Worm (Caenorhabditis elegans): ENCODE results near the gene sre-11.
A peak's percentile ranks its signal among the peaks of the same experiment; 100 is the strongest.

sre-11 gene

DNA sequence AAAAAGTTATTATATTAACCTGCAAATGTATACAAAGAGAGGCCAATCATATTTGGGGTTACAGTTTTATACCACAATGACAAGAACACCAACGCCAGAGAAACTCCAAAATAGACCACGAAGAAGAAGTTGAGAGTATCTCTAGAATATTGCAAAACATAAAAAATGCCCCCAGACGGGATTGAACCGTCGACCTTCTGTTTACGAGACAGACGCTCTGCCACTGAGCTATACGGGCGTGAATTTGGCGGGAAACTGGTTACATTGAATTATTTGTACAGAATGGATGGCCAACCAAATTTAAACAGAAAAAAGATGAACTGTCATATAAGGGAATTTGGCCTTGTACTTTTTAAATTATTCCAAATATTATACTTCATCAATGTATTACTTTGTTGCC lies 46.7 kb upstream of the sre-11 start (continued):
- TF ChIP-seq jun-1 (tag; optimal IDR thresholded peaks at IDR 0.05): no peak
- TF ChIP-seq lin-13 (GFP tag; optimal IDR thresholded peaks at IDR 0.05): peak; percentile 42
- TF ChIP-seq aly-2 (tag; optimal IDR thresholded peaks at IDR 0.05): no peak
- peak; percentile 50 for TF ChIP-seq fos-1 (tag; optimal IDR thresholded peaks at IDR 0.05)
- peak; percentile 48 for TF ChIP-seq lir-3 (tag; optimal IDR thresholded peaks at IDR 0.05; ENCODE audit: poor library complexity)
- no peak for TF ChIP-seq nhr-76 (tag; optimal IDR thresholded peaks at IDR 0.05)
- TF ChIP-seq aha-1 (tag; optimal IDR thresholded peaks at IDR 0.05): no peak
- no peak for TF ChIP-seq sup-37 (GFP tag; optimal IDR thresholded peaks at IDR 0.05)
- TF ChIP-seq tlp-1 (tag; optimal IDR thresholded peaks at IDR 0.05): no peak
- peak in 2 of 3 experiments; percentile 28 to 30 for TF ChIP-seq ceh-82 (tag; optimal IDR thresholded peaks at IDR 0.05)
- peak; percentile 49 for TF ChIP-seq lin-14 (GFP tag; optimal IDR thresholded peaks at IDR 0.05)
- peak; percentile 73 for TF ChIP-seq ztf-4 (tag; optimal IDR thresholded peaks at IDR 0.05)
- no peak for TF ChIP-seq lin-15B (tag; optimal IDR thresholded peaks at IDR 0.05)
- TF ChIP-seq pqm-1 (tag; optimal IDR thresholded peaks at IDR 0.05): no peak
- TF ChIP-seq nhr-90 (tag; optimal IDR thresholded peaks at IDR 0.05; ENCODE audit: poor library complexity): peak; percentile 66
- TF ChIP-seq nhr-11 (tag; optimal IDR thresholded peaks at IDR 0.05): no peak
- no peak for TF ChIP-seq unc-98 (GFP tag; IDR thresholded peaks at IDR 0.05)
- peak; percentile 67 for TF ChIP-seq nhr-20 (tag; optimal IDR thresholded peaks at IDR 0.05)
- TF ChIP-seq hlh-4 (tag; optimal IDR thresholded peaks at IDR 0.05): no peak
- no peak for TF ChIP-seq ceh-63 (GFP tag; optimal IDR thresholded peaks at IDR 0.05)
- TF ChIP-seq fkh-10 (GFP tag; optimal IDR thresholded peaks at IDR 0.05): no peak
- no peak for TF ChIP-seq hlh-17 (GFP tag; optimal IDR thresholded peaks at IDR 0.05; ENCODE audit: borderline replicate concordance)
- no peak for TF ChIP-seq ets-5 (GFP tag; IDR thresholded peaks at IDR 0.05)
- peak; percentile 56 for TF ChIP-seq swsn-7 (tag; optimal IDR thresholded peaks at IDR 0.05)
- TF ChIP-seq snpc-4 (tag; optimal IDR thresholded peaks at IDR 0.05): no peak
- peak; percentile 38 to 52 for TF ChIP-seq efl-1 (optimal IDR thresholded peaks at IDR 0.05)
- TF ChIP-seq efl-1 (GFP tag; optimal IDR thresholded peaks at IDR 0.05 in 1 of 2): peak; percentile 47 to 93
- no peak for TF ChIP-seq grh-1 (GFP tag; IDR thresholded peaks at IDR 0.05)
- TF ChIP-seq nhr-28 (tag; optimal IDR thresholded peaks at IDR 0.05): no peak
- peak; percentile 44 for TF ChIP-seq mep-1 (tag; optimal IDR thresholded peaks at IDR 0.05)
- peak; percentile 38; the same call in 1 of the 2 replicates for TF ChIP-seq ceh-88 (GFP tag; IDR thresholded peaks at IDR 0.05)
- peak; percentile 79 for TF ChIP-seq snu-23 (GFP tag; optimal IDR thresholded peaks at IDR 0.05)
- no peak for TF ChIP-seq skn-1 (tag; optimal IDR thresholded peaks at IDR 0.05)
- TF ChIP-seq C34B4.2 (tag; optimal IDR thresholded peaks at IDR 0.05): no peak
- TF ChIP-seq zag-1 (tag; optimal IDR thresholded peaks at IDR 0.05): no peak
- TF ChIP-seq nhr-12 (tag; optimal IDR thresholded peaks at IDR 0.05): no peak
- peak; percentile 53 for TF ChIP-seq dsc-1 (tag; optimal IDR thresholded peaks at IDR 0.05)
- TF ChIP-seq egl-13 (tag; optimal IDR thresholded peaks at IDR 0.05): no peak
- TF ChIP-seq ceh-8 (GFP tag; optimal IDR thresholded peaks at IDR 0.05): no peak
- no peak for TF ChIP-seq isw-1 (GFP tag; IDR thresholded peaks at IDR 0.05)
- no peak for TF ChIP-seq F16B12.6 (tag; optimal IDR thresholded peaks at IDR 0.05)

- TF ChIP-seq elt-2 (tag; optimal IDR thresholded peaks at IDR 0.05): no peak
- TF ChIP-seq nhr-84 (tag; optimal IDR thresholded peaks at IDR 0.05): no peak
- TF ChIP-seq isw-1 (GFP tag; IDR thresholded peaks at IDR 0.05): no peak
- TF ChIP-seq lin-13 (GFP tag; optimal IDR thresholded peaks at IDR 0.05): no peak
- TF ChIP-seq ztf-4 (tag; optimal IDR thresholded peaks at IDR 0.05): no peak
- no peak for TF ChIP-seq mef-2 (tag; optimal IDR thresholded peaks at IDR 0.05)
- no peak for TF ChIP-seq pag-3 (tag; optimal IDR thresholded peaks at IDR 0.05; ENCODE audit: borderline replicate concordance, insufficient read depth)
- TF ChIP-seq ceh-63 (GFP tag; optimal IDR thresholded peaks at IDR 0.05): no peak
- TF ChIP-seq elt-3 (tag; optimal IDR thresholded peaks at IDR 0.05): peak in 1 of 6 experiments; percentile 18
- no peak for TF ChIP-seq rnt-1 (tag; optimal IDR thresholded peaks at IDR 0.05)
- TF ChIP-seq efl-1 (optimal IDR thresholded peaks at IDR 0.05): no peak
- TF ChIP-seq efl-1 (GFP tag; optimal IDR thresholded peaks at IDR 0.05 in 1 of 2): peak in 1 of 2 experiments; percentile 37
- no peak for TF ChIP-seq C34B4.2 (tag; optimal IDR thresholded peaks at IDR 0.05)
- peak; percentile 79 for TF ChIP-seq blmp-1 (tag; optimal IDR thresholded peaks at IDR 0.05)
- TF ChIP-seq nhr-85 (tag): peak; percentile 87
- TF ChIP-seq unc-98 (GFP tag; IDR thresholded peaks at IDR 0.05): no peak
- TF ChIP-seq ama-1 (optimal IDR thresholded peaks at IDR 0.05): no peak
- no peak for TF ChIP-seq lin-14 (GFP tag; optimal IDR thresholded peaks at IDR 0.05)
- no peak for TF ChIP-seq nhr-71 (tag; optimal IDR thresholded peaks at IDR 0.05)
- no peak for TF ChIP-seq pax-3 (tag; optimal IDR thresholded peaks at IDR 0.05)
- TF ChIP-seq egl-27 (tag; optimal IDR thresholded peaks at IDR 0.05): no peak
- TF ChIP-seq jun-1 (tag; optimal IDR thresholded peaks at IDR 0.05): no peak
- no peak for TF ChIP-seq nhr-12 (tag; optimal IDR thresholded peaks at IDR 0.05)
- no peak for TF ChIP-seq fkh-10 (GFP tag; optimal IDR thresholded peaks at IDR 0.05)
- no peak for TF ChIP-seq skn-1 (tag; optimal IDR thresholded peaks at IDR 0.05)
Observed at ce11 chrV:7728679-7729027, 44.9 kb upstream of the sre-11 start, which contains the start of gene Y97E10C.1. Gene Y97E10C.1 (plus strand): TSS chrV:7728879.
